Worm (Caenorhabditis elegans): Measurements from ENCODE around the gene nekl-4.

Gene nekl-4

ce11 chrIII:5517423-5517822 is at the start of gene nekl-4:
TSS of gene nekl-4 (minus strand) at chrIII:5517523.
- TF ChIP-seq F10B5.3 (tag; optimal IDR thresholded peaks at IDR 0.05) (no peak), lin-1 (GFP tag; IDR thresholded peaks at IDR 0.05) (no peak), nhr-10 (tag; optimal IDR thresholded peaks at IDR 0.05) (no peak), R02D3.7 (tag; optimal IDR thresholded peaks at IDR 0.05) (no peak), aha-1 (tag) (peak; percentile 50), ceh-28 (tag; optimal IDR thresholded peaks at IDR 0.05) (no peak)

ce11 chrIII:5566496-5566895 is 49.2 kb upstream of the nekl-4 start:
- TF ChIP-seq ceh-32 (tag; optimal IDR thresholded peaks at IDR 0.05; ENCODE audit: poor library complexity), result no peak
- peak in 1 of 2 experiments; percentile 68 for TF ChIP-seq unc-62 (GFP tag; optimal IDR thresholded peaks at IDR 0.05 in 1 of 2)
- TF ChIP-seq unc-62 (tag; optimal IDR thresholded peaks at IDR 0.05), result no peak
- TF ChIP-seq set-16 (GFP tag; IDR thresholded peaks at IDR 0.05), result peak; percentile 50

- no peak for TF ChIP-seq ztf-11 (tag; optimal IDR thresholded peaks at IDR 0.05)
- no peak for TF ChIP-seq Y5F2A.4 (GFP tag; optimal IDR thresholded peaks at IDR 0.05)
- TF ChIP-seq madf-5 (GFP tag; IDR thresholded peaks at IDR 0.05), result no peak
- no peak for TF ChIP-seq mes-2 (tag; optimal IDR thresholded peaks at IDR 0.05; ENCODE audit: poor library complexity, severe bottlenecking)
- no peak for TF ChIP-seq snpc-1.2 (GFP tag; IDR thresholded peaks at IDR 0.05)
- no peak for TF ChIP-seq unc-39 (tag; optimal IDR thresholded peaks at IDR 0.05)
- TF ChIP-seq nhr-10 (tag; optimal IDR thresholded peaks at IDR 0.05), result no peak
- no peak for TF ChIP-seq fos-1 (tag; optimal IDR thresholded peaks at IDR 0.05)
- no peak for TF ChIP-seq dpl-1 (GFP tag; optimal IDR thresholded peaks at IDR 0.05)
- no peak for TF ChIP-seq nhr-102 (tag; optimal IDR thresholded peaks at IDR 0.05)
Observed at ce11 chrIII:5565699-5566098, 48.4 kb upstream of the nekl-4 start.

ce11 chrIII:5564799-5565198 is 47.5 kb upstream of the nekl-4 start, which contains the start of gene mlc-3:
TSS of gene mlc-3 (plus strand) at chrIII:5565025.
- TF ChIP-seq T20F7.1 (GFP tag; optimal IDR thresholded peaks at IDR 0.05) (no peak), unc-130 (GFP tag; optimal IDR thresholded peaks at IDR 0.05) (no peak), lim-7 (GFP tag; IDR thresholded peaks at IDR 0.05) (0 out of 2 replicates have a peak, but pooled peaks have one; percentile 16), egl-43 (GFP tag; IDR thresholded peaks at IDR 0.05) (no peak), arid-1 (GFP tag; conservative IDR thresholded peaks at IDR 0.05) (no peak), hlh-11 (tag; optimal IDR thresholded peaks at IDR 0.05) (peak; percentile 36), set-16 (GFP tag; IDR thresholded peaks at IDR 0.05) (peak; percentile 43; the same call in 1 of the 2 replicates), ZK337.2 (GFP tag; IDR thresholded peaks at IDR 0.05) (0 out of 2 replicates have a peak, but pooled peaks have one; percentile 15), mes-2 (tag; optimal IDR thresholded peaks at IDR 0.05; ENCODE audit: poor library complexity, severe bottlenecking) (no peak), aha-1 (tag) (peak; percentile 20), vab-7 (GFP tag; IDR thresholded peaks at IDR 0.05) (no peak)

DNA sequence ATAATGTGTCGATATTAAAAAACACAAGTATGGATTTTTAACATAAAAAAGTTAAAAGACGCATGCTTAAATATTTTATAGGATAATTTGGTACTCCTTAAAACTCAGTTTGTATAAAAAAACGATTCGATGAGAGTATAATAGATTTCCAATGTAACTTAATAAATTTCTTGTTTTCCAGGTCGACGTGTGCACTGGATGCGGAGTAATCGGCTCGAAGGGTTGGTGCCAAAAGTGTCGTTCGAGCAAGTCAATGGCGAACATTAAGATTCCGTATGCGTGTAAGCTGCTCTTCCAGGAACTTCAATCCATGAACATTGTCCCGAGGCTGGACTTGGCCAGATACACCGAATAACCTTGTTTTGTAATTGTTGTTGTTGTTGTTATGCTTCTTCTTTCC is 47.0 kb upstream of the nekl-4 start:
- TF ChIP-seq unc-62 (GFP tag; optimal IDR thresholded peaks at IDR 0.05 in 1 of 2) (peak in 1 of 2 experiments; percentile 96), unc-62 (tag; optimal IDR thresholded peaks at IDR 0.05) (no peak), ztf-11 (tag; optimal IDR thresholded peaks at IDR 0.05) (no peak)

- no peak for TF ChIP-seq jun-1 (tag; optimal IDR thresholded peaks at IDR 0.05)
- TF ChIP-seq gei-8 (GFP tag; optimal IDR thresholded peaks at IDR 0.05), result no peak
- TF ChIP-seq lsy-2 (tag; optimal IDR thresholded peaks at IDR 0.05), result no peak
- peak; percentile 5 for TF ChIP-seq nhr-28 (tag; optimal IDR thresholded peaks at IDR 0.05)
- peak; percentile 20; the same call in 1 of the 2 replicates for TF ChIP-seq set-16 (GFP tag; IDR thresholded peaks at IDR 0.05)
- no peak for TF ChIP-seq madf-9 (GFP tag; conservative IDR thresholded peaks at IDR 0.05)
- TF ChIP-seq duxl-1 (tag; optimal IDR thresholded peaks at IDR 0.05; ENCODE audit: poor library complexity), result no peak
- TF ChIP-seq hlh-11 (tag; optimal IDR thresholded peaks at IDR 0.05), result peak; percentile 52
- TF ChIP-seq lir-3 (tag; optimal IDR thresholded peaks at IDR 0.05), result no peak
- no peak for TF ChIP-seq skn-1 (tag; optimal IDR thresholded peaks at IDR 0.05)
- TF ChIP-seq nhr-10 (tag; optimal IDR thresholded peaks at IDR 0.05), result no peak
- TF ChIP-seq daf-16 (GFP tag; optimal IDR thresholded peaks at IDR 0.05), result peak in 1 of 2 experiments; percentile 15
- TF ChIP-seq daf-16 (tag; optimal IDR thresholded peaks at IDR 0.05), result no peak
- TF ChIP-seq dmd-6 (GFP tag; IDR thresholded peaks at IDR 0.05), result no peak
- TF ChIP-seq spr-1 (tag; optimal IDR thresholded peaks at IDR 0.05), result no peak
- TF ChIP-seq hlh-30 (tag; optimal IDR thresholded peaks at IDR 0.05; ENCODE audit: insufficient read depth), result no peak
- no peak for TF ChIP-seq ceh-44 (GFP tag; IDR thresholded peaks at IDR 0.05)
- TF ChIP-seq aha-1 (tag), result no peak
- TF ChIP-seq ZK546.5 (tag; optimal IDR thresholded peaks at IDR 0.05), result no peak
Observed at ce11 chrIII:5563680-5564079, 46.4 kb upstream of the nekl-4 start.

Data from whole organism, L4 larva.